Worm (Caenorhabditis elegans) whole organism, L1 larva: ENCODE data around the gene C16D9.6.

Source experiments
- C04F5.9 ChIP-seq: sonication (generic microtip); optimal IDR thresholded peaks from 2 replicates; lab custom pipeline; 2016; ENCODE audit warnings: missing genetic modification characterization, missing compliant biosample characterization
- alr-1 ChIP-seq: fragments of 200-800 bp; sonication (Bioruptor generic); optimal IDR thresholded peaks from 2 replicates; lab custom pipeline; 2018; ENCODE audit warnings: borderline replicate concordance, mild to moderate bottlenecking, missing genetic modification characterization, missing compliant biosample characterization
- ama-1 ChIP-seq: fragments of 150-350 bp; optimal IDR thresholded peaks from 2 replicates; lab custom pipeline; 2014
- blmp-1 ChIP-seq: fragments of 150-350 bp; optimal IDR thresholded peaks from 2 replicates; lab custom pipeline; 2014; ENCODE audit warnings: missing biosample characterization, missing genetic modification characterization
- ceh-82 ChIP-seq, 3 experiments: fragments of 150-350 bp in 1 of 3; sonication (generic microtip) in 2 of 3; optimal IDR thresholded peaks; 2 replicates each; lab custom pipeline; 2014 to 2017; ENCODE audit warnings: missing biosample characterization in 3 of 3, missing genetic modification characterization in 3 of 3
- ceh-90 ChIP-seq: sonication (generic microtip); optimal IDR thresholded peaks from 2 replicates; lab custom pipeline; 2016; ENCODE audit warnings: missing genetic modification characterization, missing compliant biosample characterization
- dpl-1 ChIP-seq, 3 experiments: fragments of 150-350 bp in 2 of 3; sonication (generic microtip) in 1 of 3; optimal IDR thresholded peaks; 2 replicates each; lab custom pipeline; 2014 to 2017; ENCODE audit warnings: missing biosample characterization in 3 of 3, missing genetic modification characterization in 3 of 3, missing genetic modification reagents in 3 of 3
- dsc-1 ChIP-seq: sonication (generic microtip); optimal IDR thresholded peaks from 2 replicates; lab custom pipeline; 2016; ENCODE audit warnings: mild to moderate bottlenecking, missing genetic modification characterization, missing compliant biosample characterization
- efl-1 ChIP-seq, 4 experiments: fragments of 150-350 bp; optimal IDR thresholded peaks in 3 of 4; peaks in 1 of 4; 1 replicate in 1 of 4; 2 replicates in 3 of 4; lab custom pipeline; 2014; ENCODE audit warnings: missing biosample characterization in 2 of 4, missing genetic modification characterization in 2 of 4, missing genetic modification reagents in 2 of 4
- egl-27 ChIP-seq, 2 experiments: fragments of 150-350 bp in 1 of 2; sonication (generic microtip); optimal IDR thresholded peaks; 3 replicates each; lab custom pipeline; 2017 to 2018; ENCODE audit warnings: missing biosample characterization in 2 of 2, missing genetic modification characterization in 2 of 2, missing genetic modification reagents in 2 of 2
- fkh-10 ChIP-seq: sonication (generic microtip); optimal IDR thresholded peaks from 2 replicates; lab custom pipeline; 2017; ENCODE audit warnings: missing biosample characterization, missing genetic modification reagents, missing genetic modification characterization
- fkh-4 ChIP-seq: sonication (generic microtip); optimal IDR thresholded peaks from 2 replicates; lab custom pipeline; 2016; ENCODE audit warnings: missing compliant biosample characterization, missing genetic modification characterization, borderline replicate concordance
- fos-1 ChIP-seq: fragments of 150-350 bp; optimal IDR thresholded peaks from 2 replicates; lab custom pipeline; 2014; ENCODE audit warnings: missing biosample characterization, missing genetic modification characterization
- hlh-4 ChIP-seq: sonication (generic microtip); optimal IDR thresholded peaks from 2 replicates; lab custom pipeline; 2016; ENCODE audit warnings: mild to moderate bottlenecking, missing genetic modification characterization, missing compliant biosample characterization
- isw-1 ChIP-seq: fragments of 200-800 bp; sonication (Bioruptor generic); IDR thresholded peaks from 2 replicates; pipeline ENCODE4 v1.3.6; 2022; ENCODE audit warnings: missing genetic modification characterization, missing compliant biosample characterization
- jun-1 ChIP-seq: fragments of 150-350 bp; optimal IDR thresholded peaks from 2 replicates; lab custom pipeline; 2014; ENCODE audit warnings: missing biosample characterization, missing genetic modification reagents, missing genetic modification characterization
- lin-14 ChIP-seq: fragments of 200-800 bp; sonication (Bioruptor generic); optimal IDR thresholded peaks from 2 replicates; lab custom pipeline; 2018; ENCODE audit warnings: mild to moderate bottlenecking, missing genetic modification characterization, moderate library complexity, missing compliant biosample characterization
- lin-35 ChIP-seq, 2 experiments: fragments of 150-350 bp; optimal IDR thresholded peaks; 2 replicates each; lab custom pipeline; 2014; ENCODE audit warnings: missing biosample characterization in 2 of 2, missing genetic modification characterization in 2 of 2, missing genetic modification reagents in 2 of 2
- lir-3 ChIP-seq: sonication (generic microtip); optimal IDR thresholded peaks from 2 replicates; lab custom pipeline; 2016; ENCODE audit warnings: mild to moderate bottlenecking, missing genetic modification characterization, moderate library complexity, missing compliant biosample characterization; ENCODE audit not compliant: poor library complexity
- lsy-2 ChIP-seq, 2 experiments: fragments of 150-350 bp; optimal IDR thresholded peaks; 2 replicates each; lab custom pipeline; 2014; ENCODE audit warnings: missing biosample characterization in 2 of 2, missing genetic modification characterization in 2 of 2
- mab-9 ChIP-seq: fragments of 200-800 bp; sonication (Bioruptor generic); IDR thresholded peaks from 2 replicates; pipeline ENCODE4 v1.3.6; 2022; ENCODE audit warnings: missing genetic modification reagents, missing genetic modification characterization, missing compliant biosample characterization
- mep-1 ChIP-seq: fragments of 150-350 bp; optimal IDR thresholded peaks from 2 replicates; lab custom pipeline; 2014; ENCODE audit warnings: missing biosample characterization, missing genetic modification characterization
- nhr-11 ChIP-seq: fragments of 150-350 bp; optimal IDR thresholded peaks from 2 replicates; lab custom pipeline; 2014; ENCODE audit warnings: missing biosample characterization, missing genetic modification characterization
- nhr-28 ChIP-seq: fragments of 150-350 bp; optimal IDR thresholded peaks from 2 replicates; lab custom pipeline; 2014; ENCODE audit warnings: missing biosample characterization, missing genetic modification characterization
- nhr-47 ChIP-seq: sonication (generic microtip); optimal IDR thresholded peaks from 2 replicates; lab custom pipeline; 2016; ENCODE audit warnings: mild to moderate bottlenecking, missing genetic modification characterization, moderate library complexity, missing compliant biosample characterization
- nhr-71 ChIP-seq: sonication (generic microtip); optimal IDR thresholded peaks from 2 replicates; lab custom pipeline; 2016; ENCODE audit warnings: mild to moderate bottlenecking, missing genetic modification characterization, moderate library complexity, missing compliant biosample characterization
- nhr-76 ChIP-seq: sonication (generic microtip); optimal IDR thresholded peaks from 2 replicates; lab custom pipeline; 2017; ENCODE audit warnings: missing biosample characterization, missing genetic modification characterization
- nhr-77 ChIP-seq: fragments of 150-350 bp; optimal IDR thresholded peaks from 2 replicates; lab custom pipeline; 2014; ENCODE audit warnings: missing biosample characterization, missing genetic modification characterization
- nhr-84 ChIP-seq: sonication (generic microtip); optimal IDR thresholded peaks from 2 replicates; lab custom pipeline; 2017; ENCODE audit warnings: missing biosample characterization, missing genetic modification characterization
- nhr-85 ChIP-seq: sonication (generic microtip); peaks from one replicate; lab custom pipeline; 2016; ENCODE audit warnings: missing genetic modification characterization, inconsistent platforms, missing compliant biosample characterization
- pag-3 ChIP-seq: sonication (generic microtip); optimal IDR thresholded peaks from 2 replicates; lab custom pipeline; 2017; ENCODE audit warnings: missing genetic modification characterization, mild to moderate bottlenecking, missing compliant biosample characterization, antibody characterized with exemption, borderline replicate concordance; ENCODE audit not compliant: insufficient read depth
- pax-3 ChIP-seq: fragments of 200-800 bp; sonication (Bioruptor generic); optimal IDR thresholded peaks from 2 replicates; lab custom pipeline; 2018; ENCODE audit warnings: mild to moderate bottlenecking, missing genetic modification characterization, moderate library complexity, missing compliant biosample characterization
- rnt-1 ChIP-seq: sonication (generic microtip); optimal IDR thresholded peaks from 2 replicates; lab custom pipeline; 2016; ENCODE audit warnings: mild to moderate bottlenecking, missing genetic modification characterization, moderate library complexity, missing compliant biosample characterization
- skn-1 ChIP-seq: fragments of 150-350 bp; optimal IDR thresholded peaks from 2 replicates; lab custom pipeline; 2014; ENCODE audit warnings: missing biosample characterization, missing genetic modification characterization
- snpc-4 ChIP-seq: fragments of 150-350 bp; optimal IDR thresholded peaks from 2 replicates; lab custom pipeline; 2014; ENCODE audit warnings: missing biosample characterization, missing genetic modification characterization
- sup-37 ChIP-seq: fragments of 200-800 bp; sonication (Bioruptor generic); optimal IDR thresholded peaks from 2 replicates; lab custom pipeline; 2018; ENCODE audit warnings: mild to moderate bottlenecking, missing genetic modification characterization, missing compliant biosample characterization
- tbx-2 ChIP-seq: sonication (generic microtip); optimal IDR thresholded peaks from 2 replicates; lab custom pipeline; 2016; ENCODE audit warnings: missing genetic modification characterization, missing compliant biosample characterization
- tlp-1 ChIP-seq: fragments of 150-350 bp; optimal IDR thresholded peaks from 2 replicates; lab custom pipeline; 2014; ENCODE audit warnings: missing biosample characterization, missing genetic modification characterization
- unc-130 ChIP-seq: fragments of 150-350 bp; optimal IDR thresholded peaks from 2 replicates; lab custom pipeline; 2017; ENCODE audit warnings: missing biosample characterization, missing genetic modification characterization, inconsistent platforms
- unc-30 ChIP-seq: sonication (generic microtip); optimal IDR thresholded peaks from 2 replicates; lab custom pipeline; 2017; ENCODE audit warnings: missing biosample characterization, missing genetic modification characterization
- unc-62 ChIP-seq: fragments of 150-350 bp; optimal IDR thresholded peaks from 2 replicates; lab custom pipeline; 2014; ENCODE audit warnings: missing biosample characterization, missing genetic modification reagents, missing genetic modification characterization
- unc-86 ChIP-seq: sonication (generic microtip); optimal IDR thresholded peaks from 2 replicates; lab custom pipeline; 2016; ENCODE audit warnings: missing genetic modification characterization, missing compliant biosample characterization
- vab-15 ChIP-seq: sonication (generic microtip); optimal IDR thresholded peaks from 2 replicates; lab custom pipeline; 2017; ENCODE audit warnings: missing genotype, mild to moderate bottlenecking, missing genetic modification characterization, missing compliant biosample characterization
- ztf-11 ChIP-seq, 2 experiments: sonication (generic microtip); optimal IDR thresholded peaks; 2 replicates each; lab custom pipeline; 2016 to 2017; ENCODE audit warnings: missing genetic modification characterization in 2 of 2, missing biosample characterization in 1 of 2, missing compliant biosample characterization in 1 of 2
- ztf-4 ChIP-seq: fragments of 150-350 bp; optimal IDR thresholded peaks from 2 replicates; lab custom pipeline; 2014; ENCODE audit warnings: missing biosample characterization, missing genetic modification characterization

C16D9.6 gene

ce11 chrV:8221083-8221538, 29.0 kb downstream of the C16D9.6 start, which contains the start of the genes cogc-6 and air-1 (continued):
- TF ChIP-seq ceh-90 (tag; lab: Kevin White, UChicago) (no peak), lsy-2 (tag; optimal IDR thresholded peaks at IDR 0.05; lab: Kevin White, UChicago) (peak in 1 of 2 experiments; percentile 52), unc-62 (GFP tag; lab: Kevin White, UChicago) (no peak), sup-37 (no peak), mab-9 (GFP tag; lab: Robert Waterston, UW) (no peak), alr-1 (tag; lab: Kevin White, UChicago) (no peak), ztf-11 (tag; optimal IDR thresholded peaks at IDR 0.05; lab: Kevin White, UChicago) (no peak), C04F5.9 (tag; lab: Kevin White, UChicago) (no peak), jun-1 (no peak), tbx-2 (tag; lab: Kevin White, UChicago) (no peak), blmp-1 (tag; lab: Kevin White, UChicago) (peak; percentile 13), ama-1 (lab: Kevin White, UChicago) (no peak), skn-1 (tag; lab: Kevin White, UChicago) (no peak), unc-130 (no peak), nhr-28 (no peak), nhr-47 (tag; lab: Kevin White, UChicago) (peak; percentile 42), nhr-84 (no peak), mep-1 (tag; lab: Kevin White, UChicago) (no peak), ztf-4 (no peak)

ce11 chrV:8219550-8219949, 30.6 kb downstream of the C16D9.6 start:
- TF ChIP-seq nhr-76 (tag; lab: Kevin White, UChicago) = no peak
- no peak for TF ChIP-seq unc-30 (tag; lab: Kevin White, UChicago)
- no peak for TF ChIP-seq hlh-4 (tag; lab: Kevin White, UChicago)
- no peak for TF ChIP-seq nhr-85
- no peak for TF ChIP-seq unc-86 (tag; lab: Kevin White, UChicago)
- no peak for TF ChIP-seq dpl-1 (GFP tag; optimal IDR thresholded peaks at IDR 0.05; lab: Kevin White, UChicago)
- TF ChIP-seq lir-3 (tag; lab: Kevin White, UChicago) = no peak
- TF ChIP-seq mab-9 (GFP tag; lab: Robert Waterston, UW) = no peak
- no peak for TF ChIP-seq pax-3 (tag; lab: Kevin White, UChicago)
- TF ChIP-seq nhr-11 (tag; lab: Kevin White, UChicago) = no peak
- TF ChIP-seq fos-1 (tag; lab: Kevin White, UChicago) = no peak
- TF ChIP-seq fkh-4 (tag; lab: Kevin White, UChicago) = no peak
- no peak for TF ChIP-seq nhr-28
- TF ChIP-seq pag-3 = no peak
- TF ChIP-seq lin-35 (GFP tag; optimal IDR thresholded peaks at IDR 0.05; lab: Kevin White, UChicago) = no peak
- TF ChIP-seq egl-27 (tag; optimal IDR thresholded peaks at IDR 0.05; lab: Kevin White, UChicago) = no peak
- TF ChIP-seq lsy-2 (tag; optimal IDR thresholded peaks at IDR 0.05; lab: Kevin White, UChicago) = no peak

ce11 chrV:8217661-8218265, 32.3 kb downstream of the C16D9.6 start, which contains the start of gene K07C11.8:
Gene K07C11.8, minus strand, starts transcription at chrV:8217884.
- TF ChIP-seq ztf-11 (tag; optimal IDR thresholded peaks at IDR 0.05; lab: Kevin White, UChicago) (no peak), dsc-1 (peak; percentile 88), pax-3 (tag; lab: Kevin White, UChicago) (no peak), rnt-1 (tag; lab: Kevin White, UChicago) (no peak), blmp-1 (tag; lab: Kevin White, UChicago) (no peak), lin-35 (GFP tag; optimal IDR thresholded peaks at IDR 0.05; lab: Kevin White, UChicago) (peak in 1 of 2 experiments; percentile 13), snpc-4 (no peak), tlp-1 (no peak), efl-1 (optimal IDR thresholded peaks at IDR 0.05; lab: Kevin White, UChicago) (no peak), efl-1 (GFP tag; optimal IDR thresholded peaks at IDR 0.05 in 1 of 2; lab: Kevin White, UChicago) (peak in 1 of 2 experiments; percentile 82), nhr-77 (tag; lab: Kevin White, UChicago) (no peak), fkh-10 (GFP tag; lab: Kevin White, UChicago) (peak; percentile 51), lin-14 (GFP tag; lab: Kevin White, UChicago) (peak; percentile 56), isw-1 (GFP tag; lab: Robert Waterston, UW) (no peak), vab-15 (no peak), fos-1 (tag; lab: Kevin White, UChicago) (no peak), nhr-71 (tag; lab: Kevin White, UChicago) (peak; percentile 10), fkh-4 (tag; lab: Kevin White, UChicago) (peak; percentile 23), ceh-82 (tag; optimal IDR thresholded peaks at IDR 0.05; lab: Kevin White, UChicago) (no peak)
